Fruit fly (Drosophila melanogaster): ENCODE measurements around the gene CG9641.

CG9641 gene

dm6 chr2L:2976829-2977228, at the start of gene CG9641, which contains the start of gene CG3165 (continued):
- TF ChIP-seq Max (GFP tag; optimal IDR thresholded peaks at IDR 0.05) (peak; percentile 84), CG11093 (GFP tag; IDR thresholded peaks at IDR 0.05) (peak; percentile 73; the same call in 1 of the 3 replicates), schlank (tag; optimal IDR thresholded peaks at IDR 0.05) (peak; percentile 52), Bgb (GFP tag; IDR thresholded peaks at IDR 0.05; ENCODE audit: partially characterized antibody) (peak; percentile 91), Bdp1 (GFP tag; optimal IDR thresholded peaks at IDR 0.05) (peak; percentile 83), repo (GFP tag; optimal IDR thresholded peaks at IDR 0.05) (peak; percentile 72), CG15269 (tag; optimal IDR thresholded peaks at IDR 0.05) (no peak), Atf-2 (GFP tag; optimal IDR thresholded peaks at IDR 0.05) (peak; percentile 92), CG31441 (GFP tag; IDR thresholded peaks at IDR 0.05) (no peak; the same call in 1 of the 2 replicates), kay (GFP tag; optimal IDR thresholded peaks at IDR 0.05) (peak; percentile 81), cad (GFP tag; optimal IDR thresholded peaks at IDR 0.05) (no peak), Spps (tag; optimal IDR thresholded peaks at IDR 0.05) (peak; percentile 70), eve (GFP tag; optimal IDR thresholded peaks at IDR 0.05) (no peak), prd (optimal IDR thresholded peaks at IDR 0.05) (no peak), prd (GFP tag; IDR thresholded peaks at IDR 0.05) (peak; percentile 90), CG7556 (GFP tag; optimal IDR thresholded peaks at IDR 0.05) (peak; percentile 79), CG31224 (GFP tag; IDR thresholded peaks at IDR 0.05) (peak; percentile 49; the same call in 1 of the 2 replicates), CG8359 (GFP tag; optimal IDR thresholded peaks at IDR 0.05; ENCODE audit: borderline replicate concordance) (peak; percentile 51), Dp (GFP tag; optimal IDR thresholded peaks at IDR 0.05) (peak; percentile 46), MTF-1 (GFP tag; optimal IDR thresholded peaks at IDR 0.05; ENCODE audit: borderline replicate concordance) (peak; percentile 51), CG4360 (GFP tag; IDR thresholded peaks at IDR 0.05) (no peak; the same call in 1 of the 2 replicates), psq (GFP tag; optimal IDR thresholded peaks at IDR 0.05) (peak; percentile 40), CG5245 (GFP tag; optimal IDR thresholded peaks at IDR 0.05) (peak; percentile 87), CG17829 (tag; optimal IDR thresholded peaks at IDR 0.05) (peak; percentile 90), Myb (GFP tag; optimal IDR thresholded peaks at IDR 0.05) (peak; percentile 92), CG13775 (GFP tag; optimal IDR thresholded peaks at IDR 0.05) (peak; percentile 86), Trl (optimal IDR thresholded peaks at IDR 0.05) (no peak), Trl (GFP tag; optimal IDR thresholded peaks at IDR 0.05) (peak; percentile 92), CG10565 (GFP tag; optimal IDR thresholded peaks at IDR 0.05) (peak; percentile 70), lov (optimal IDR thresholded peaks at IDR 0.05) (no peak), lov (GFP tag; IDR thresholded peaks at IDR 0.05) (peak; percentile 69; the same call in 2 of the 3 replicates), CG1602 (GFP tag; optimal IDR thresholded peaks at IDR 0.05) (peak; percentile 82), emc (GFP tag; optimal IDR thresholded peaks at IDR 0.05) (peak; percentile 74), NK7.1 (GFP tag; optimal IDR thresholded peaks at IDR 0.05) (peak; percentile 66), CG13424 (tag; optimal IDR thresholded peaks at IDR 0.05) (peak; percentile 86), gsb (GFP tag; IDR thresholded peaks at IDR 0.05) (peak; percentile 66; the same call in 1 of the 2 replicates), z (GFP tag; IDR thresholded peaks at IDR 0.05) (no peak), CG1603 (tag; optimal IDR thresholded peaks at IDR 0.05) (peak; percentile 72), HmgD (GFP tag; optimal IDR thresholded peaks at IDR 0.05) (peak; percentile 72), eyg (GFP tag; optimal IDR thresholded peaks at IDR 0.05) (peak; percentile 81), CG17802 (tag; optimal IDR thresholded peaks at IDR 0.05) (peak; percentile 40), ara (GFP tag; IDR thresholded peaks at IDR 0.05) (peak; percentile 76), CG7271 (tag; optimal IDR thresholded peaks at IDR 0.05) (peak; percentile 37), Hey (tag; optimal IDR thresholded peaks at IDR 0.05) (no peak), fd96Cb (tag; optimal IDR thresholded peaks at IDR 0.05) (peak; percentile 74), Mrtf (GFP tag; IDR thresholded peaks at IDR 0.05) (peak; percentile 54; the same call in 1 of the 3 replicates), gcm2 (GFP tag; optimal IDR thresholded peaks at IDR 0.05) (peak; percentile 76), bigmax (GFP tag; optimal IDR thresholded peaks at IDR 0.05) (no peak), CG17359 (tag; optimal IDR thresholded peaks at IDR 0.05) (peak; percentile 72), CG11456 (GFP tag; IDR thresholded peaks at IDR 0.05) (peak; percentile 90), ase (GFP tag; IDR thresholded peaks at IDR 0.05) (peak; percentile 69), CG17361 (GFP tag; IDR thresholded peaks at IDR 0.05) (no peak; the same call in 1 of the 3 replicates)

Data from whole organism, embryonic.